Worm (Caenorhabditis elegans) whole organism, L3 larva: Measurements from ENCODE around the gene T26C12.2.

Source experiments
- ceh-16 ChIP-seq: sonication (generic microtip); optimal IDR thresholded peaks from 2 replicates; lab custom pipeline; 2017; ENCODE audit warnings: missing biosample characterization, missing genetic modification characterization
- nhr-28 ChIP-seq: fragments of 150-350 bp; optimal IDR thresholded peaks from 2 replicates; lab custom pipeline; 2014; ENCODE audit warnings: missing biosample characterization, missing genetic modification characterization
- snpc-4 ChIP-seq: fragments of 150-350 bp; optimal IDR thresholded peaks from 2 replicates; lab custom pipeline; 2014; ENCODE audit warnings: missing biosample characterization, missing genetic modification characterization

- no peak for TF ChIP-seq nhr-28 (tag; lab: Kevin White, UChicago)
- no peak for TF ChIP-seq ceh-16 (tag; lab: Kevin White, UChicago)
- no peak for TF ChIP-seq snpc-4
These were observed 1.3 kb upstream of the T26C12.2 start for ce11 chrIV:3266841-3267240.
